Worm (Caenorhabditis elegans): ENCODE data around the gene adt-1.

ce11 chrX:12731188-12731857 lies 52.7 kb downstream of the adt-1 start, which contains the start of gene pgp-12:
- TF ChIP-seq tab-1 (GFP tag; IDR thresholded peaks at IDR 0.05) (no peak), cog-1 (tag; optimal IDR thresholded peaks at IDR 0.05) (no peak), med-1 (GFP tag; optimal IDR thresholded peaks at IDR 0.05; ENCODE audit: insufficient read depth) (no peak), flt-1 (GFP tag; IDR thresholded peaks at IDR 0.05) (no peak), ref-1 (GFP tag; conservative IDR thresholded peaks at IDR 0.05) (no peak), klf-2 (GFP tag; conservative IDR thresholded peaks at IDR 0.05) (no peak), T22C8.4 (GFP tag; IDR thresholded peaks at IDR 0.05) (no peak)

Data from whole organism, midembryonic.